Worm (Caenorhabditis elegans): ENCODE results near the gene M151.10.

Gene M151.10

DNA sequence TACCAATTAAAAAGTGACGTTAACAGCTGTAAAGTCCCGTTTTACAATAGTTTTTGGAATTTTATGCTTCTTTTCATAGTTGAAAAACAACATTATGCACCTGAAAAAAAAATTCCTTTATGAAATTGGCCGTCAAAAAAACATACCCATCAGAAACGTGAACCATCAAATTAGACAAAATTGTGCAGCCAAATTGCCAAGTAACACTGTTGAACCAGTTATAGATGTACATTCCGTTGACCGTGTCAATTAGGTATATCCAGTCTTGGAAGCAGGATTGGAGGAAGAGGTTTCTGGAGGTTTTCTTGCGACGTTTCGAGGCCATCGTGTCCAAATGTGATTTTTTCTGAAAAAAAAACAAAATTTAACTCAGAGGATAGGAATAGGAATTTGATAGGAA lies 29.2 kb upstream of the M151.10 start, which contains the start of gene srx-97:
TSS of gene srx-97 (minus strand) at position 101 of the 400 bp plus-strand sequence.
- TF ChIP-seq ztf-29 (GFP tag; IDR thresholded peaks at IDR 0.05) (no peak), med-1 (GFP tag; optimal IDR thresholded peaks at IDR 0.05; ENCODE audit: insufficient read depth) (no peak), T22C8.4 (GFP tag; IDR thresholded peaks at IDR 0.05) (no peak), cog-1 (tag; optimal IDR thresholded peaks at IDR 0.05) (no peak), flt-1 (GFP tag; IDR thresholded peaks at IDR 0.05) (no peak), klf-2 (GFP tag; conservative IDR thresholded peaks at IDR 0.05) (no peak), ztf-23 (GFP tag; IDR thresholded peaks at IDR 0.05) (no peak), ref-1 (GFP tag; conservative IDR thresholded peaks at IDR 0.05) (no peak), tab-1 (GFP tag; IDR thresholded peaks at IDR 0.05) (no peak)

DNA sequence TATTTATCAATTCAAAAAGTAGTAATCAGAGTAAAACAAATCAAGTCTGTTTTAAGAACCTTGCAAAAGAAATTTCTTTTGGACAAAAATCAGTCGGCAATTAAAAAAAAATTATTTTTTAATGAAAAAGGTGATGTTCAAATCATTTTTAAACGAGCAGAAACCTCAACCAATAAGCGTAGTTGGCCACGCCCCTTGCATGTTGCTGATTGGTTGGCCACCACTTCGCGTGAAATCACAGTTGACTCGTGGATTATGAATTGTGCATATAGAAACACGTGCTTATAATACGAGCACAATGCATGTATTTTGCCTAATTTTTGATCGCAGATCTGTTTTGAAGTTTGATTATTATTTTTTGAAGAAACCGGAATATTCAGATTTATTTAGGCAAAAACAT lies 25.1 kb upstream of the M151.10 start:
- TF ChIP-seq tab-1 (GFP tag; IDR thresholded peaks at IDR 0.05) (no peak), ref-1 (GFP tag; conservative IDR thresholded peaks at IDR 0.05) (no peak), flt-1 (GFP tag; IDR thresholded peaks at IDR 0.05) (no peak), ztf-29 (GFP tag; IDR thresholded peaks at IDR 0.05) (no peak), med-1 (GFP tag; optimal IDR thresholded peaks at IDR 0.05; ENCODE audit: insufficient read depth) (no peak), cog-1 (tag; optimal IDR thresholded peaks at IDR 0.05) (no peak)

DNA sequence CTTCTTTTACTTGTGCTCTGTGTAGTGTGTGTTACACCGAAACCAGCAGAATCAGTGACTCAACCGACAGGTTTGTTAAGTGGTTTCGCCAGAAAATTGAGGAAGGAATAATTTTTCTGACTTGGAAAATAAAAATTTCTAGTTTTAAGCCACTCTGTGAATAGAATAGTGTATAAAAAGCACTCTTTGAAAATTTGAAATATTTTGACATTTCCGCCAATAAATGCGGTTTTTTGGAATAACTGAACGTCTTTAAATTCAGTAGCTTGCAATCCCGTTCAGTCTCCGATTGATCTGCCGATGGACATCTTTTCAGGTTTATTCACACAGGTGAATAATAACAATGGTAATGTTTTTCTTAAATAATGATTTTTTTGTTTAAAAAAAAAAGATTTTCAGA lies 24.4 kb upstream of the M151.10 start, which contains the start of gene F19B10.3:
TSS of gene F19B10.3 (plus strand) at position 301 of the 400 bp plus-strand sequence.
- no peak for TF ChIP-seq ztf-23 (GFP tag; IDR thresholded peaks at IDR 0.05)
- no peak for TF ChIP-seq cog-1 (tag; optimal IDR thresholded peaks at IDR 0.05)
- no peak for TF ChIP-seq klf-2 (GFP tag; conservative IDR thresholded peaks at IDR 0.05)
- TF ChIP-seq tab-1 (GFP tag; IDR thresholded peaks at IDR 0.05), result no peak
- TF ChIP-seq ztf-29 (GFP tag; IDR thresholded peaks at IDR 0.05), result no peak
- TF ChIP-seq T22C8.4 (GFP tag; IDR thresholded peaks at IDR 0.05), result no peak
- no peak for TF ChIP-seq med-1 (GFP tag; optimal IDR thresholded peaks at IDR 0.05; ENCODE audit: insufficient read depth)
- TF ChIP-seq ref-1 (GFP tag; conservative IDR thresholded peaks at IDR 0.05), result no peak
- TF ChIP-seq flt-1 (GFP tag; IDR thresholded peaks at IDR 0.05), result no peak

DNA sequence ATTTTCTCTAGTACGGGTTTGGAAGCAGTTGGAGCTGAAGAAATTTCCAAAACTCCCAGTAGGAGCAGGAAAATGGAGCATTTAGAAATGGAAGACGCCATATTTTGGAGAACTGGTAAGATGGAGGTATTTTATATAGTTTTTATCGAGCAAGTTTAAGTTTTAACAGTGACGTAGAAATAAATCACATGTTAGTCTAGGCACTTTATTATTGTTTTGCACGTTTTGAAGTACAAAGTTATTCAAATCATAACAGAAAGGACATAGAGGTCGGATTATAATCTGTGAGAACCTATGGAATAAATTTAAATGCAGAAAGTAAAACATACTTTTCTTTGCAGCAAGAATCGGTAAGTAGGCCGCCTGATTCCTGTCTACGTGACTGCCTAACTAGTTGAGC lies 23.7 kb upstream of the M151.10 start, which contains the start of gene F19B10.6:
TSS of gene F19B10.6 (minus strand) at position 101 of the 400 bp plus-strand sequence.
- no peak for TF ChIP-seq ztf-29 (GFP tag; IDR thresholded peaks at IDR 0.05)
- no peak for TF ChIP-seq tab-1 (GFP tag; IDR thresholded peaks at IDR 0.05)
- TF ChIP-seq flt-1 (GFP tag; IDR thresholded peaks at IDR 0.05), result no peak
- no peak for TF ChIP-seq cog-1 (tag; optimal IDR thresholded peaks at IDR 0.05)
- no peak for TF ChIP-seq T22C8.4 (GFP tag; IDR thresholded peaks at IDR 0.05)
- no peak for TF ChIP-seq ztf-23 (GFP tag; IDR thresholded peaks at IDR 0.05)
- TF ChIP-seq klf-2 (GFP tag; conservative IDR thresholded peaks at IDR 0.05), result no peak
- no peak for TF ChIP-seq ref-1 (GFP tag; conservative IDR thresholded peaks at IDR 0.05)
- TF ChIP-seq med-1 (GFP tag; optimal IDR thresholded peaks at IDR 0.05; ENCODE audit: insufficient read depth), result no peak

DNA sequence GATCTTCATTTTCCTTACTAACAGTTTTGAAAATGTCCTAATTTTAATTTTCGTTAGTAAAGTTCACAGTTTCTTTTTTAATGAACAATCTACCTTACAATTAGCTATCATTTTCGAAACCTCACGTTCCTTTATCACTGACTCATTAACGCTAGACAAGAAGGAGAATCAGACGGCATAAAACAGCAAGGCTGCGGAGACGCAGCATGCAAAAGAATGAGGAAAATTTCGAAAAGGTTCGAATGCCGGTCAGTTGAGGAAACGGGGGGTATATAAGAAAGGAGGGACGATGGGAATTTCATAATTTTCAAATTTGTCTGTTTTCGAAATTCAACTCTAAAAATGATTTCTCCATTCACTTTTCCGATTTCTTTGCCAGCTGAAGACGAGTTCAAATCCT lies 21.8 kb upstream of the M151.10 start, which contains the start of gene F19B10.13:
TSS of gene F19B10.13 (plus strand) at position 343 of the 400 bp plus-strand sequence.
- TF ChIP-seq klf-2 (GFP tag; conservative IDR thresholded peaks at IDR 0.05) (no peak), ztf-29 (GFP tag; IDR thresholded peaks at IDR 0.05) (no peak), med-1 (GFP tag; optimal IDR thresholded peaks at IDR 0.05; ENCODE audit: insufficient read depth) (no peak), tab-1 (GFP tag; IDR thresholded peaks at IDR 0.05) (no peak), ref-1 (GFP tag; conservative IDR thresholded peaks at IDR 0.05) (no peak), T22C8.4 (GFP tag; IDR thresholded peaks at IDR 0.05) (no peak), flt-1 (GFP tag; IDR thresholded peaks at IDR 0.05) (no peak), cog-1 (tag; optimal IDR thresholded peaks at IDR 0.05) (no peak), ztf-23 (GFP tag; IDR thresholded peaks at IDR 0.05) (no peak)

DNA sequence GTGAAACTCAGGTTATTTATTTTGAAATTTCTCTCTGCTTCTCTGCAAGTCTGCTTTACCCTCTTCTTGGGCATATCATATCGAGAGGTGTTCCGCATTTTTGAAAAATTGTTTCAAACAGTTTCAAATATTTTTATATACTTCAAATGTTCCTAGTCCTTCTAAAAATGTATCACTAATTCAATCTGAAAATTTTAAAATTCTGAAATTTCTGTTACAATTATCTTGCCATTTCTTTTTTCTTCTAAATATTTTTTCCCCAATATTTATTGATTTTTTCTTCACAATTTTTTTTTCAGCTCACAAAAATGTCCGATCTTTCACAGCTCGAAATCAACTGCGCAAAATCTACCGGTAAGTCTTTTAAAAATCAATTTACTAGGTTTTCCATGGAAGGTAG lies 19.7 kb upstream of the M151.10 start, which contains the start of gene F19B10.4:
TSS of gene F19B10.4 (plus strand) at position 301 of the 400 bp plus-strand sequence.
- no peak for TF ChIP-seq med-1 (GFP tag; optimal IDR thresholded peaks at IDR 0.05; ENCODE audit: insufficient read depth)

DNA sequence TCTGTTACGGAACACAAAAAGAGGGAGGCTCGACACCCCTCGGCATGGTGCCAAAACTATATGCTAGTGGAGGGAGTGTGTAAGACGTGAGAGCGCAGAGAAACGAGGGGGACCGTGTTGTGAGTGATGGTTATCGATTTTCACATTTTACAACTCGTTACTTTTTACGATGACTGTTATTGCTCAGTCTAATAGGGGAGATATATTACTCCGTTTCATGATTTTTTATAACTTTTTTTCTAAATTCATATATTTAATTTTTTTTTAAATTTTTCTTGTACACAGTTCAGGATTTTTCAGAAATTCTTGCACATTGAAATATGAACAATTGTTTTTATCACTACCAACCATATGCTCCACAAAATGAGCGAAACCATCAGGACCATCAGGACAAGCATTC lies 15.3 kb upstream of the M151.10 start, which contains the start of gene F19B10.5:
TSS of gene F19B10.5 (plus strand) at position 301 of the 400 bp plus-strand sequence.
- TF ChIP-seq T22C8.4 (GFP tag; IDR thresholded peaks at IDR 0.05) (no peak), klf-2 (GFP tag; conservative IDR thresholded peaks at IDR 0.05) (no peak), ztf-29 (GFP tag; IDR thresholded peaks at IDR 0.05) (no peak), ztf-23 (GFP tag; IDR thresholded peaks at IDR 0.05) (no peak), cog-1 (tag; optimal IDR thresholded peaks at IDR 0.05) (no peak), med-1 (GFP tag; optimal IDR thresholded peaks at IDR 0.05; ENCODE audit: insufficient read depth) (no peak), flt-1 (GFP tag; IDR thresholded peaks at IDR 0.05) (no peak), tab-1 (GFP tag; IDR thresholded peaks at IDR 0.05) (no peak), ref-1 (GFP tag; conservative IDR thresholded peaks at IDR 0.05) (no peak)

DNA sequence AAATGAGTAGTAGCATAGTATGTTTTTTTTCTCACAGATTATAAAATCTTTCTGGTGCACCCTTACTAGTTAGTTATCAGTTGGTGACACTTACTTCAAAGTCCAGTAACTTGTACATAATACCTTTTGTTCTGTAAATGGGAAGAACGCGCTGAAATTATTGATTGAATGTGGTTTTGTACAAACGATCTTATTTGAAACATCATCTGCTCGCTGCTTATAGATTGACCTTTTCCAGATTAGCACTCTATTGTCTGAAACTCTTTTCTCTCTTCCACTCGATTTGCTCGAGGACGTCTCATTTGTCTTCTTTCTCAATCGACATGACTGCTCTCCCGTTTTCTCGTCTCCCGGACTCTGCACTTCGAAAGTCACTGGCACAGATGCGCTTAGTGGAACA lies 7.0 kb upstream of the M151.10 start, which contains the start of gene fbxb-33:
TSS of gene fbxb-33 (plus strand) at position 301 of the 400 bp plus-strand sequence.
- no peak for TF ChIP-seq flt-1 (GFP tag; IDR thresholded peaks at IDR 0.05)
- no peak for TF ChIP-seq tab-1 (GFP tag; IDR thresholded peaks at IDR 0.05)
- no peak for TF ChIP-seq ref-1 (GFP tag; conservative IDR thresholded peaks at IDR 0.05)
- TF ChIP-seq cog-1 (tag; optimal IDR thresholded peaks at IDR 0.05), result no peak
- no peak for TF ChIP-seq ztf-23 (GFP tag; IDR thresholded peaks at IDR 0.05)
- TF ChIP-seq klf-2 (GFP tag; conservative IDR thresholded peaks at IDR 0.05), result no peak
- no peak for TF ChIP-seq med-1 (GFP tag; optimal IDR thresholded peaks at IDR 0.05; ENCODE audit: insufficient read depth)
- no peak for TF ChIP-seq ztf-29 (GFP tag; IDR thresholded peaks at IDR 0.05)
- no peak for TF ChIP-seq T22C8.4 (GFP tag; IDR thresholded peaks at IDR 0.05)

DNA sequence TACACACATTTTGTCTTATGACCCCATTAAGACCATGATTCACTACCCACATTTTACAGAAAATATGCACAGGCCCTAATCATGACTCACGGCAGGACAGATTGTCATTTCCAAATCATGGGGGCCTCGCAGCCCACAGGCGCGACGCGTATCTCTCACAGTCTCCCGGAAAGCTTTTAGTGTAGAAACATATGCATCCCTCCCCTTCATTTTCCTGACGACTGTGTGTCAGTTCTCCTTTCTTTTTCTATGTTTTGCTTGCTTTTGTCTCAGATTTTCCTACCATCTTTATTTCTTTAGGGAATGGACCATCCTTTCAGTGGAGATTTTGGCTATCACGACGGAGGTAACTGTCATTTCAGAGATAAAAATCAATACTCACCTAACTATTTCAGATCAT lies 1.1 kb upstream of the M151.10 start, which contains the start of gene M151.1:
TSS of gene M151.1 (plus strand) at position 301 of the 400 bp plus-strand sequence.
- TF ChIP-seq med-1 (GFP tag; optimal IDR thresholded peaks at IDR 0.05; ENCODE audit: insufficient read depth), result no peak
- TF ChIP-seq tab-1 (GFP tag; IDR thresholded peaks at IDR 0.05), result no peak
- TF ChIP-seq flt-1 (GFP tag; IDR thresholded peaks at IDR 0.05), result no peak
- TF ChIP-seq ztf-29 (GFP tag; IDR thresholded peaks at IDR 0.05), result no peak
- no peak for TF ChIP-seq klf-2 (GFP tag; conservative IDR thresholded peaks at IDR 0.05)
- TF ChIP-seq ref-1 (GFP tag; conservative IDR thresholded peaks at IDR 0.05), result no peak
- no peak for TF ChIP-seq ztf-23 (GFP tag; IDR thresholded peaks at IDR 0.05)
- no peak for TF ChIP-seq cog-1 (tag; optimal IDR thresholded peaks at IDR 0.05)
- TF ChIP-seq T22C8.4 (GFP tag; IDR thresholded peaks at IDR 0.05), result no peak

DNA sequence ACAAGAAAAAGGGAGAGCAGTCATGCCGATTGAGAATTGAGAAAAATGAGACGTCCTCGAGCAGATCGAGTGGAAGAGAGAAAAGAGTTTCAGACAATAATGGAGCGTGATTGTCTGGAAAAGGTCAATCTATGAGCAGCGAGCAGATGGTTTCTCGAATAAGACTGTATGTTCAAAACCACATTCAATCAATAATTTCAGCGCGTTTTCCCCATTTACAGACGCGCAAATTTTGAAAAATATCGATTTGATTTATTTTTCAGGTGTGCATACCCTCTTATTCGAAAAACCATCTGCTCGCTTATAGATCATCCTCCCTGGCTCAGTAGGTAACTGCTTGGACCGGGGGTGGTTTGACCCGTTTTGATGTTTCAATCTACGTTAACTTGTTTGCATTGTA lies 859 bp downstream of the M151.10 start, which contains the start of gene fbxb-31:
TSS of gene fbxb-31 (minus strand) at position 101 of the 400 bp plus-strand sequence.
- TF ChIP-seq flt-1 (GFP tag; IDR thresholded peaks at IDR 0.05) (no peak), ztf-29 (GFP tag; IDR thresholded peaks at IDR 0.05) (no peak), tab-1 (GFP tag; IDR thresholded peaks at IDR 0.05) (no peak), ztf-23 (GFP tag; IDR thresholded peaks at IDR 0.05) (no peak), med-1 (GFP tag; optimal IDR thresholded peaks at IDR 0.05; ENCODE audit: insufficient read depth) (no peak), T22C8.4 (GFP tag; IDR thresholded peaks at IDR 0.05) (no peak), klf-2 (GFP tag; conservative IDR thresholded peaks at IDR 0.05) (no peak), cog-1 (tag; optimal IDR thresholded peaks at IDR 0.05) (no peak), ref-1 (GFP tag; conservative IDR thresholded peaks at IDR 0.05) (no peak)

All from whole organism, midembryonic.